Worm (Caenorhabditis elegans): Measurements from ENCODE around the gene tald-1.

ce11 chrIV:4356879-4357278 lies 29.6 kb upstream of the tald-1 start, which contains the start of gene W03B1.9:
- no peak for TF ChIP-seq K09A11.1 (tag; optimal IDR thresholded peaks at IDR 0.05; ENCODE audit: insufficient read depth)
- TF ChIP-seq nhr-11 (tag; optimal IDR thresholded peaks at IDR 0.05), result no peak
- no peak for TF ChIP-seq ttx-3 (tag; optimal IDR thresholded peaks at IDR 0.05)
- TF ChIP-seq ceh-9 (tag; optimal IDR thresholded peaks at IDR 0.05), result no peak
- no peak for TF ChIP-seq rnt-1 (tag; optimal IDR thresholded peaks at IDR 0.05)
- no peak for TF ChIP-seq pha-2 (tag; optimal IDR thresholded peaks at IDR 0.05)
- TF ChIP-seq eyg-1 (tag; optimal IDR thresholded peaks at IDR 0.05), result no peak
- no peak for TF ChIP-seq ceh-34 (tag; optimal IDR thresholded peaks at IDR 0.05)

Measured in whole organism, late embryonic.